Fruit fly (Drosophila melanogaster): Measurements from ENCODE around the gene Nnf1b.

Nnf1b gene

DNA sequence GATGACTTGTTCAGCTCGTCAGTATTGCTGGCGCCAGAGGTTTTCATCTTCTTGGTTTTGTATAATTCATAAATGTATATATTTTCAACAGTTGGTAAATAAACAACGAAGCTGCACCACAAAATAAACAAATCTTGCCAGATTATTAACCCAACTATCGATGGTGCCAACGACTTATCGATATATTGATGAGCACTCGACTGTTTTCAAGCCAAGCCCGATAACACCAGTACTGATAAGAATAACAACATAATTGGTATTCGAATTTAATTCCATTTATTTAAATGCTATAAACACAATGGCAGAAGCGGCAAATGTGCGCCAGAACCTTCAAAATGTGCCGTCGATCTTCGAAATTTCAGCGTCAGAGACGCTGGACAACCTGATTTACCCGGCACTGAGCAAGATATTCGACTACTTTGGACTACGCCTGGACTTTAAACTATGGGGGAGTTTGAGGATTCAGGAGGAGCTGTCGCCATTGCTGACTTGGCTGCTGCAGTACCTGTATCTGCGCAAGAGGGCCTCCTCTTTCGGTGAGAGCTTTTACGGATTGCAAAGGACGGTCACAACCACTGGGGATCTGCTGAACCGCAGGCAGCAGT is 5.5 kb downstream of the Nnf1b start, which contains the start of the genes Saf6 and Pex12 (continued):
- TF ChIP-seq chn (GFP tag; optimal IDR thresholded peaks at IDR 0.05) (no peak), pfk (GFP tag; optimal IDR thresholded peaks at IDR 0.05) (no peak), ara (GFP tag; IDR thresholded peaks at IDR 0.05) (no peak), D (optimal IDR thresholded peaks at IDR 0.05) (peak; percentile 48), D (GFP tag; optimal IDR thresholded peaks at IDR 0.05) (no peak), tna (GFP tag; IDR thresholded peaks at IDR 0.05; ENCODE audit: partially characterized antibody) (peak; percentile 75), CG2875 (GFP tag; optimal IDR thresholded peaks at IDR 0.05) (no peak), CG1603 (tag; optimal IDR thresholded peaks at IDR 0.05) (peak; percentile 43), CG12659 (GFP tag; optimal IDR thresholded peaks at IDR 0.05) (peak; percentile 12), gem (tag; optimal IDR thresholded peaks at IDR 0.05) (no peak), CG7372 (GFP tag; IDR thresholded peaks at IDR 0.05) (no peak), cg (GFP tag; optimal IDR thresholded peaks at IDR 0.05) (no peak), CG3281 (GFP tag; optimal IDR thresholded peaks at IDR 0.05) (no peak), BtbVII (GFP tag; optimal IDR thresholded peaks at IDR 0.05) (no peak), grn (GFP tag; optimal IDR thresholded peaks at IDR 0.05) (no peak), CG9797 (GFP tag; optimal IDR thresholded peaks at IDR 0.05) (no peak), MESR4 (GFP tag; optimal IDR thresholded peaks at IDR 0.05) (peak; percentile 41), CG15514 (GFP tag; optimal IDR thresholded peaks at IDR 0.05) (peak; percentile 3), Taf1 (GFP tag; IDR thresholded peaks at IDR 0.05) (no peak), Dp (GFP tag; optimal IDR thresholded peaks at IDR 0.05) (peak; percentile 43), twi (tag; optimal IDR thresholded peaks at IDR 0.05) (no peak), ken (GFP tag; IDR thresholded peaks at IDR 0.05) (no peak), HLH4C (GFP tag; IDR thresholded peaks at IDR 0.05; ENCODE audit: partially characterized antibody) (peak; percentile 80), en (GFP tag; optimal IDR thresholded peaks at IDR 0.05) (no peak), CG17328 (GFP tag; IDR thresholded peaks at IDR 0.05) (no peak), CG8478 (optimal IDR thresholded peaks at IDR 0.05) (no peak), Mrtf (GFP tag; IDR thresholded peaks at IDR 0.05) (no peak), Hr78 (GFP tag; optimal IDR thresholded peaks at IDR 0.05) (no peak), CrebB (tag; optimal IDR thresholded peaks at IDR 0.05) (no peak), pzg (GFP tag; optimal IDR thresholded peaks at IDR 0.05) (peak; percentile 57), sisA (GFP tag; IDR thresholded peaks at IDR 0.05) (no peak), mirr (GFP tag; optimal IDR thresholded peaks at IDR 0.05) (peak; percentile 22), Dref (GFP tag; IDR thresholded peaks at IDR 0.05) (peak; percentile 88), lmd (GFP tag; IDR thresholded peaks at IDR 0.05) (no peak), CG8944 (GFP tag; optimal IDR thresholded peaks at IDR 0.05) (no peak), vfl (GFP tag; optimal IDR thresholded peaks at IDR 0.05) (no peak), Nf-YB (GFP tag; optimal IDR thresholded peaks at IDR 0.05) (no peak), CG3163 (GFP tag; optimal IDR thresholded peaks at IDR 0.05) (no peak), CG7963 (GFP tag; IDR thresholded peaks at IDR 0.05; ENCODE audit: partially characterized antibody) (peak; percentile 83), GATAe (GFP tag; conservative IDR thresholded peaks at IDR 0.05) (peak; percentile 37), ham (GFP tag; IDR thresholded peaks at IDR 0.05) (no peak), CG30431 (GFP tag; optimal IDR thresholded peaks at IDR 0.05) (no peak), sna (GFP tag; IDR thresholded peaks at IDR 0.05; ENCODE audit: partially characterized antibody) (peak; percentile 85), CG34224 (GFP tag; IDR thresholded peaks at IDR 0.05; ENCODE audit: partially characterized antibody) (peak; percentile 91), CG3407 (GFP tag; optimal IDR thresholded peaks at IDR 0.05) (no peak), CG4360 (GFP tag; IDR thresholded peaks at IDR 0.05) (no peak), odd (GFP tag; optimal IDR thresholded peaks at IDR 0.05) (no peak), nerfin-2 (GFP tag; IDR thresholded peaks at IDR 0.05; ENCODE audit: partially characterized antibody) (peak; percentile 79), hb (GFP tag; IDR thresholded peaks at IDR 0.05; ENCODE audit: partially characterized antibody) (peak; percentile 79), Sry-δ (GFP tag; optimal IDR thresholded peaks at IDR 0.05) (peak; percentile 68)

Data from whole organism, embryonic.